Fruit fly (Drosophila melanogaster) whole organism, prepupa: Measurements from ENCODE around the gene CG43732.

Experiments
- Blimp-1 ChIP-seq: fragments of 200-800 bp; sonication (Bioruptor generic); optimal IDR thresholded peaks from 3 replicates; lab custom pipeline; 2017; ENCODE audit warnings: missing biosample characterization, missing genetic modification characterization, mild to moderate bottlenecking, moderate library complexity, missing genetic modification reagents
- CG10669 ChIP-seq: fragments of 200-800 bp; sonication (Bioruptor generic); optimal IDR thresholded peaks from 3 replicates; lab custom pipeline; 2018; ENCODE audit warnings: missing biosample characterization, mild to moderate bottlenecking, missing genetic modification characterization, moderate library complexity
- CG11294 ChIP-seq: fragments of 200-800 bp; sonication (Bioruptor generic); IDR thresholded peaks from 2 replicates; pipeline ENCODE4 v1.3.6; 2022; ENCODE audit warnings: missing biosample characterization, missing genetic modification characterization
- CG1621 ChIP-seq: fragments of 200-800 bp; sonication (Bioruptor generic); optimal IDR thresholded peaks from 3 replicates; lab custom pipeline; 2018; ENCODE audit warnings: missing biosample characterization, mild to moderate bottlenecking, missing genetic modification characterization
- CG16779 ChIP-seq: fragments of 200-800 bp; sonication (Bioruptor generic); optimal IDR thresholded peaks from 3 replicates; lab custom pipeline; 2017; ENCODE audit warnings: missing biosample characterization, mild to moderate bottlenecking, missing genetic modification characterization
- CG3032 ChIP-seq: fragments of 200-800 bp; optimal IDR thresholded peaks from 2 replicates; lab custom pipeline; 2019; ENCODE audit warnings: missing biosample characterization, mild to moderate bottlenecking, missing genetic modification characterization, moderate library complexity
- CG31627 ChIP-seq: fragments of 200-800 bp; sonication (Bioruptor generic); optimal IDR thresholded peaks from 3 replicates; lab custom pipeline; 2016; ENCODE audit warnings: missing biosample characterization, missing genetic modification characterization
- CG32006 ChIP-seq: fragments of 200-800 bp; sonication (Bioruptor generic); optimal IDR thresholded peaks from 3 replicates; lab custom pipeline; 2017; ENCODE audit warnings: missing biosample characterization, mild to moderate bottlenecking, missing genetic modification characterization
- CG34406 ChIP-seq: fragments of 200-800 bp; sonication (Bioruptor generic); optimal IDR thresholded peaks from 3 replicates; lab custom pipeline; 2016; ENCODE audit warnings: missing biosample characterization, missing genetic modification characterization
- CG4318 ChIP-seq: fragments of 200-800 bp; sonication (Bioruptor generic); optimal IDR thresholded peaks from 3 replicates; lab custom pipeline; 2017; ENCODE audit warnings: missing biosample characterization, mild to moderate bottlenecking, missing genetic modification characterization
- CG6163 ChIP-seq: fragments of 200-800 bp; sonication (Bioruptor generic); IDR thresholded peaks from 3 replicates; pipeline ENCODE4 v1.3.6; 2022; ENCODE audit warnings: missing biosample characterization, missing genetic modification characterization
- CG6792 ChIP-seq: fragments of 200-800 bp; sonication (Bioruptor generic); optimal IDR thresholded peaks from 3 replicates; lab custom pipeline; 2016; ENCODE audit warnings: missing biosample characterization, missing genetic modification characterization
- CG6808 ChIP-seq: fragments of 200-800 bp; sonication (Bioruptor generic); optimal IDR thresholded peaks from 3 replicates; lab custom pipeline; 2017; ENCODE audit warnings: missing biosample characterization, missing genetic modification characterization, mild to moderate bottlenecking, moderate library complexity, missing genetic modification reagents
- CG6854 ChIP-seq: fragments of 200-800 bp; sonication (Bioruptor generic); optimal IDR thresholded peaks from 2 replicates; lab custom pipeline; 2017; ENCODE audit warnings: missing biosample characterization, mild to moderate bottlenecking, missing genetic modification characterization
- CG7368 ChIP-seq: fragments of 200-800 bp; sonication (Bioruptor generic); optimal IDR thresholded peaks from 3 replicates; lab custom pipeline; 2016; ENCODE audit warnings: missing biosample characterization, missing genetic modification characterization
- CG8119 ChIP-seq: fragments of 200-800 bp; sonication (Bioruptor generic); IDR thresholded peaks from 3 replicates; pipeline ENCODE4 v1.3.6; 2022; ENCODE audit warnings: missing biosample characterization, missing genetic modification characterization
- CG9139 ChIP-seq: fragments of 200-800 bp; sonication (Bioruptor generic); optimal IDR thresholded peaks from 3 replicates; lab custom pipeline; 2017; ENCODE audit warnings: missing biosample characterization, mild to moderate bottlenecking, missing genetic modification characterization
- Eip75B ChIP-seq: fragments of 200-800 bp; sonication (Bioruptor generic); optimal IDR thresholded peaks from 3 replicates; lab custom pipeline; 2016; ENCODE audit warnings: missing biosample characterization, missing genetic modification characterization
- Eip78C ChIP-seq: fragments of 200-800 bp; sonication (Bioruptor generic); peaks from one replicate; lab custom pipeline; 2016; ENCODE audit warnings: missing biosample characterization, missing genetic modification characterization
- Eip93F ChIP-seq: fragments of 200-800 bp; sonication (Bioruptor generic); optimal IDR thresholded peaks from 2 replicates; lab custom pipeline; 2016; ENCODE audit warnings: missing biosample characterization, mild to moderate bottlenecking, missing genetic modification characterization
- Ets96B ChIP-seq: fragments of 200-800 bp; optimal IDR thresholded peaks from 2 replicates; lab custom pipeline; 2019; ENCODE audit warnings: missing biosample characterization, mild to moderate bottlenecking, missing genetic modification characterization, moderate library complexity
- Gug ChIP-seq: fragments of 200-800 bp; sonication (Bioruptor generic); IDR thresholded peaks from 2 replicates; pipeline ENCODE4 v1.3.6; 2022; ENCODE audit warnings: missing biosample characterization, missing genetic modification characterization
- Hr39 ChIP-seq: fragments of 200-800 bp; sonication (Bioruptor generic); optimal IDR thresholded peaks from 2 replicates; lab custom pipeline; 2016; ENCODE audit warnings: missing biosample characterization, missing genetic modification characterization
- Lpt ChIP-seq: fragments of 200-800 bp; sonication (Bioruptor generic); optimal IDR thresholded peaks from 3 replicates; lab custom pipeline; 2016; ENCODE audit warnings: missing biosample characterization, missing genetic modification characterization
- Met ChIP-seq: fragments of 200-800 bp; sonication (Bioruptor generic); optimal IDR thresholded peaks from 3 replicates; lab custom pipeline; 2016; ENCODE audit warnings: missing biosample characterization, missing genetic modification characterization
- OdsH ChIP-seq: fragments of 200-800 bp; sonication (Bioruptor generic); optimal IDR thresholded peaks from 3 replicates; lab custom pipeline; 2016; ENCODE audit warnings: missing biosample characterization, missing genetic modification characterization
- Sox14 ChIP-seq: fragments of 200-800 bp; sonication (Bioruptor generic); optimal IDR thresholded peaks from 3 replicates; lab custom pipeline; 2016; ENCODE audit warnings: missing biosample characterization, missing genetic modification characterization
- achi ChIP-seq: fragments of 200-800 bp; sonication (Bioruptor generic); optimal IDR thresholded peaks from 3 replicates; lab custom pipeline; 2016; ENCODE audit warnings: missing biosample characterization, missing genetic modification characterization
- acj6 ChIP-seq: fragments of 200-800 bp; sonication (Bioruptor generic); optimal IDR thresholded peaks from 3 replicates; lab custom pipeline; 2016; ENCODE audit warnings: missing biosample characterization, missing genetic modification characterization
- cyc ChIP-seq: fragments of 200-800 bp; sonication (Bioruptor generic); optimal IDR thresholded peaks from 3 replicates; lab custom pipeline; 2016; ENCODE audit warnings: missing biosample characterization, missing genetic modification characterization
- dac ChIP-seq: fragments of 200-800 bp; sonication (Bioruptor generic); optimal IDR thresholded peaks from 2 replicates; lab custom pipeline; 2017; ENCODE audit warnings: missing biosample characterization, mild to moderate bottlenecking, missing genetic modification characterization
- dsx ChIP-seq: fragments of 200-800 bp; optimal IDR thresholded peaks from 3 replicates; lab custom pipeline; 2019; ENCODE audit warnings: missing biosample characterization, mild to moderate bottlenecking, missing genetic modification characterization, moderate library complexity; ENCODE audit not compliant: poor library complexity, severe bottlenecking
- eg ChIP-seq: fragments of 200-800 bp; sonication (Bioruptor generic); IDR thresholded peaks from 3 replicates; pipeline ENCODE4 v1.3.6; 2022; ENCODE audit warnings: missing biosample characterization, missing genetic modification characterization
- esn ChIP-seq: fragments of 200-800 bp; sonication (Bioruptor generic); optimal IDR thresholded peaks from 2 replicates; lab custom pipeline; 2016; ENCODE audit warnings: missing biosample characterization, mild to moderate bottlenecking, missing genetic modification characterization, moderate library complexity
- fd85E ChIP-seq: fragments of 200-800 bp; sonication (Bioruptor generic); optimal IDR thresholded peaks from 3 replicates; lab custom pipeline; 2016; ENCODE audit warnings: missing biosample characterization, missing genetic modification characterization
- fkh ChIP-seq: fragments of 200-800 bp; sonication (Bioruptor generic); optimal IDR thresholded peaks from 3 replicates; lab custom pipeline; 2017; ENCODE audit warnings: missing biosample characterization, mild to moderate bottlenecking, missing genetic modification characterization, moderate library complexity
- net ChIP-seq: fragments of 200-800 bp; sonication (Bioruptor generic); optimal IDR thresholded peaks from 3 replicates; lab custom pipeline; 2016; ENCODE audit warnings: missing biosample characterization, missing genetic modification characterization
- salr ChIP-seq, 2 experiments: fragments of 200-800 bp; sonication (Bioruptor generic); optimal IDR thresholded peaks; 3 replicates each; lab custom pipeline; 2016 to 2018; ENCODE audit warnings: missing biosample characterization in 2 of 2, missing genetic modification characterization in 2 of 2, mild to moderate bottlenecking in 1 of 2
- spab ChIP-seq: fragments of 200-800 bp; sonication (Bioruptor generic); optimal IDR thresholded peaks from 2 replicates; lab custom pipeline; 2017; ENCODE audit warnings: missing biosample characterization, mild to moderate bottlenecking, missing genetic modification characterization, missing genetic modification reagents
- ss ChIP-seq, 2 experiments: fragments of 200-800 bp; sonication (Bioruptor generic); optimal IDR thresholded peaks; 2 replicates in 1 of 2; 3 replicates in 1 of 2; lab custom pipeline; 2017 to 2018; ENCODE audit warnings: mild to moderate bottlenecking in 2 of 2, missing biosample characterization in 2 of 2, missing genetic modification characterization in 2 of 2, moderate library complexity in 1 of 2
- svp ChIP-seq: fragments of 200-800 bp; sonication (Bioruptor generic); peaks from one replicate; lab custom pipeline; 2016; ENCODE audit warnings: missing biosample characterization, missing genetic modification characterization
- topi ChIP-seq: fragments of 200-800 bp; sonication (Bioruptor generic); optimal IDR thresholded peaks from 3 replicates; lab custom pipeline; 2016; ENCODE audit warnings: missing biosample characterization, missing genetic modification characterization
- vri ChIP-seq: fragments of 200-800 bp; sonication (Bioruptor generic); optimal IDR thresholded peaks from 3 replicates; lab custom pipeline; 2016; ENCODE audit warnings: missing biosample characterization, mild to moderate bottlenecking, missing genetic modification characterization

The CG43732 gene

DNA sequence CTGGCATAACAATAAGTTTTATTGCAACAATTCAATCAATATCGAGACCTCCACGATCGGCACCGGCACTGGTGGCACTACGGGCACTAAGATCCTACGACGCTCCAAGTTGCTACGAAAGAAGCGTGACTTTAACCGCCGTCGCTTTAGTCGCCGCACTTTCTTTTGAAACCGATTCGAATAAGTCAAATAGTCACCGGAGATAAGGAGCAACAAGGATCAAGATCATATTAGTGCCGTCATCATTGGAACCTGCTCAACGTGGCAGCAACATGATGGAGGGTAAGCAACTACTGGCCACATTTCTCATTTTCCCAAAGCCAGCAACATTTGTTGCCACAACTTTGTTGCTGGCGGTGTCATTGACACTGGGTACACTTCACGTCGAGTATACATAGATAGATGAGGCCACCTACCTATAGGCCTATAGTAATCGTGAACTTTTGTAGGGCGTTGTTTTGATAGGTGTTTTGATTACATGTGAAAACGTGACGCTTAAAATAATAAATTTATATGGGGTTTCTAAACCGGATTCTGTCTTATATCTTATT is 34.3 kb upstream of the CG43732 start:
- TF ChIP-seq dsx (GFP tag; lab: Kevin White, UChicago) (peak; percentile 39), Lpt (GFP tag; lab: Kevin White, UChicago) (no peak)

DNA sequence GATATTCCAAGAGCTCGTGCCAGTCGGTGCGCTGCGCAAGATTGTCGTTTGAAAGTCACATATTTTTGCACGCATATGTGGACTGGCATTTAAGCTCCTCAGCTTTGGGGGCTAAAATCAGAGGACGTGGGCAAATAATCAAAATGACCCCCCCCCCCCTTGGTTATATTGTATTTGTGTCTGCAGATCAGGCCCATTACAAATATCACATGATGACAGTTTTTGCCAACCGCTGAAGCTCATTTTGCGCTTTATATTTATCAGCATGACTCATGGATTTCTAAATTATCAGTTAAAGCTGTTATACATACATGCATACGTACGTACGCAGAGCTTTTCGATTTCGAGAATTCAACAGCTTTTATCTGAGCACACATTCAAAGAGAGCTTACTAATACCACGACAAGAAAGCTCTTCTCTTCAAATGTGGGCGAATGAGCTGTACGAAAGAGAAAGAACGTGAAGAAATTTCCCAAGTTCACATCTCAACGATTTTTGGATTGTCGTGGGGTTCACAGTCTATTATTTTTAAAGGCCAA is 33.2 kb upstream of the CG43732 start:
- TF ChIP-seq svp (peak; percentile 33), Sox14 (peak; percentile 16), Eip75B (GFP tag; lab: Kevin White, UChicago) (no peak), esn (GFP tag; lab: Kevin White, UChicago) (no peak), dac (no peak), Eip93F (GFP tag; lab: Kevin White, UChicago) (peak; percentile 27), vri (peak; percentile 65), dsx (GFP tag; lab: Kevin White, UChicago) (peak; percentile 36), CG6854 (no peak), Eip78C (peak; percentile 62), ss (GFP tag; optimal IDR thresholded peaks at IDR 0.05; lab: Kevin White, UChicago) (no peak), CG7368 (GFP tag; lab: Kevin White, UChicago) (no peak), CG8119 (GFP tag; lab: Robert Waterston, UW) (no peak), CG11294 (GFP tag; lab: Robert Waterston, UW) (no peak), net (GFP tag; lab: Kevin White, UChicago) (peak; percentile 15), Blimp-1 (GFP tag; lab: Kevin White, UChicago) (peak; percentile 12), CG4318 (GFP tag; lab: Kevin White, UChicago) (no peak), eg (GFP tag; lab: Robert Waterston, UW) (peak; percentile 50; the same call in 2 of the 3 replicates), topi (GFP tag; lab: Kevin White, UChicago) (no peak), CG6163 (GFP tag; lab: Robert Waterston, UW) (no peak), fkh (peak; percentile 29), CG3032 (tag; lab: Kevin White, UChicago) (no peak)

- TF ChIP-seq spab (GFP tag; lab: Kevin White, UChicago): no peak
- no peak for TF ChIP-seq fkh
- no peak for TF ChIP-seq CG1621
- TF ChIP-seq acj6 (GFP tag; lab: Kevin White, UChicago): no peak
- TF ChIP-seq CG9139 (GFP tag; lab: Kevin White, UChicago): peak; percentile 67
- TF ChIP-seq salr (GFP tag; optimal IDR thresholded peaks at IDR 0.05; lab: Kevin White, UChicago): no peak
- TF ChIP-seq OdsH: no peak
- TF ChIP-seq CG10669: peak; percentile 5
- peak; percentile 51 for TF ChIP-seq net (GFP tag; lab: Kevin White, UChicago)
- TF ChIP-seq CG31627 (GFP tag; lab: Kevin White, UChicago): no peak
- no peak for TF ChIP-seq CG8119 (GFP tag; lab: Robert Waterston, UW)
- TF ChIP-seq Eip75B (GFP tag; lab: Kevin White, UChicago): peak; percentile 54
- TF ChIP-seq CG32006 (GFP tag; lab: Kevin White, UChicago): no peak
- TF ChIP-seq CG11294 (GFP tag; lab: Robert Waterston, UW): no peak
- TF ChIP-seq esn (GFP tag; lab: Kevin White, UChicago): peak; percentile 57
- no peak for TF ChIP-seq fd85E (GFP tag; lab: Kevin White, UChicago)
- no peak for TF ChIP-seq Ets96B (tag; lab: Kevin White, UChicago)
- TF ChIP-seq Gug (GFP tag; lab: Robert Waterston, UW): no peak
- TF ChIP-seq CG34406 (GFP tag; lab: Kevin White, UChicago): no peak
- no peak for TF ChIP-seq Hr39
- TF ChIP-seq Lpt (GFP tag; lab: Kevin White, UChicago): no peak
- no peak for TF ChIP-seq achi (GFP tag; lab: Kevin White, UChicago)
- no peak for TF ChIP-seq Blimp-1 (GFP tag; lab: Kevin White, UChicago)
- peak; percentile 17 for TF ChIP-seq CG6808 (GFP tag; lab: Kevin White, UChicago)
- TF ChIP-seq Met: peak; percentile 51
- no peak for TF ChIP-seq dac
- no peak for TF ChIP-seq CG6792 (GFP tag; lab: Kevin White, UChicago)
- peak; percentile 23 for TF ChIP-seq CG16779
- TF ChIP-seq Eip78C: peak; percentile 65
- peak; percentile 22 for TF ChIP-seq Sox14
- TF ChIP-seq cyc (GFP tag; lab: Kevin White, UChicago): no peak
Measured at dm6 chr3R:18917976-18918871, 31.8 kb upstream of the CG43732 start.
